Fruit fly (Drosophila melanogaster) whole organism, adult: ENCODE measurements around the gene dpr8.

Source experiments
- CG12768 ChIP-seq: fragments of 200-800 bp; sonication (Bioruptor generic); optimal IDR thresholded peaks from 2 replicates; lab custom pipeline; 2017; ENCODE audit warnings: missing biosample characterization, missing genetic modification characterization, mild to moderate bottlenecking, moderate library complexity, missing genetic modification reagents
- CG14711 ChIP-seq: fragments of 200-800 bp; sonication (Bioruptor generic); optimal IDR thresholded peaks from 2 replicates; lab custom pipeline; 2018; ENCODE audit warnings: missing biosample characterization, mild to moderate bottlenecking, missing genetic modification characterization, moderate library complexity
- CG33017 ChIP-seq: fragments of 200-800 bp; sonication (Bioruptor generic); optimal IDR thresholded peaks from 2 replicates; lab custom pipeline; 2018; ENCODE audit warnings: missing biosample characterization, mild to moderate bottlenecking, missing genetic modification characterization, moderate library complexity
- CG5204 ChIP-seq: fragments of 200-800 bp; sonication (Bioruptor generic); optimal IDR thresholded peaks from 2 replicates; lab custom pipeline; 2016; ENCODE audit warnings: missing biosample characterization, missing genetic modification characterization
- Clk ChIP-seq: fragments of 200-800 bp; sonication (Bioruptor generic); optimal IDR thresholded peaks from 2 replicates; lab custom pipeline; 2017; ENCODE audit warnings: missing biosample characterization, missing genetic modification characterization
- Crg-1 ChIP-seq: fragments of 200-800 bp; sonication (Bioruptor generic); optimal IDR thresholded peaks from 2 replicates; lab custom pipeline; 2016; ENCODE audit warnings: missing biosample characterization, missing genetic modification characterization
- Hr96 ChIP-seq: fragments of 200-800 bp; sonication (Bioruptor generic); optimal IDR thresholded peaks from 2 replicates; lab custom pipeline; 2016; ENCODE audit warnings: missing biosample characterization, missing genetic modification characterization
- Mnt ChIP-seq: fragments of 200-800 bp; sonication (Bioruptor generic); optimal IDR thresholded peaks from 2 replicates; lab custom pipeline; 2016; ENCODE audit warnings: missing biosample characterization, mild to moderate bottlenecking, missing genetic modification characterization
- kay ChIP-seq: fragments of 200-800 bp; sonication (Bioruptor generic); peaks from one replicate; lab custom pipeline; 2016; ENCODE audit warnings: missing biosample characterization, missing genetic modification characterization, borderline replicate concordance
- tj ChIP-seq: fragments of 200-800 bp; sonication (Bioruptor generic); optimal IDR thresholded peaks from 3 replicates; lab custom pipeline; 2017; ENCODE audit warnings: missing biosample characterization, mild to moderate bottlenecking, missing genetic modification characterization, moderate library complexity

DNA sequence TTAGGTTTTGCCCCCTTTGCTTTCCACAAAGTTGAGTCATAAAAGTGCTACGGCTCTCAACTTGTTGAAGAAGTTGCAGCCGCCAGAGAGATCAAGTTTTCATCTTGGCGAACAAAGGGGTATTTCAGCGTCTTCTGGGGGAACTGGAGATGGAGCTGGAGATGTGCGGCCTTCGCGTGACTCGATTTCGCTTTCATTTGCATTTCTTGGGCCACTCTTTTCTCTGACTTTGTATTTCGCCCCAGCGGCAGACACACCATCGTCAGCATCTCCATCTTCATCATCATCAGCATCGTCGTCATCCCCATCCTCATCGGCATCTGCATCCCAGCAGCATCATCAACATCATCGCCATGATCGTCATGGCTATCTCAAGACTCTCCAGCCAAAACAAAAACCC, 159.2 kb downstream of the dpr8 start:
- TF ChIP-seq kay (no peak), CG5204 (GFP tag; lab: Kevin White, UChicago) (no peak), CG12768 (GFP tag; lab: Kevin White, UChicago) (no peak), CG33017 (tag; lab: Kevin White, UChicago) (no peak), Clk (GFP tag; lab: Kevin White, UChicago) (no peak), CG14711 (no peak), Mnt (GFP tag; lab: Kevin White, UChicago) (no peak), tj (GFP tag; lab: Kevin White, UChicago) (no peak), Hr96 (GFP tag; lab: Kevin White, UChicago) (no peak), Crg-1 (GFP tag; lab: Kevin White, UChicago) (no peak)
